Worm (Caenorhabditis elegans) whole organism, L4/young adult: ENCODE data around the gene acc-4.

ENCODE experiments used
- W03F9.2 ChIP-seq: fragments of 150-350 bp; optimal IDR thresholded peaks from 2 replicates; lab custom pipeline; 2014; ENCODE audit warnings: missing biosample characterization, missing genetic modification characterization
- dao-5 ChIP-seq: sonication (generic microtip); optimal IDR thresholded peaks from 2 replicates; lab custom pipeline; 2016; ENCODE audit warnings: missing genotype, missing genetic modification characterization, moderate library complexity, missing compliant biosample characterization

DNA sequence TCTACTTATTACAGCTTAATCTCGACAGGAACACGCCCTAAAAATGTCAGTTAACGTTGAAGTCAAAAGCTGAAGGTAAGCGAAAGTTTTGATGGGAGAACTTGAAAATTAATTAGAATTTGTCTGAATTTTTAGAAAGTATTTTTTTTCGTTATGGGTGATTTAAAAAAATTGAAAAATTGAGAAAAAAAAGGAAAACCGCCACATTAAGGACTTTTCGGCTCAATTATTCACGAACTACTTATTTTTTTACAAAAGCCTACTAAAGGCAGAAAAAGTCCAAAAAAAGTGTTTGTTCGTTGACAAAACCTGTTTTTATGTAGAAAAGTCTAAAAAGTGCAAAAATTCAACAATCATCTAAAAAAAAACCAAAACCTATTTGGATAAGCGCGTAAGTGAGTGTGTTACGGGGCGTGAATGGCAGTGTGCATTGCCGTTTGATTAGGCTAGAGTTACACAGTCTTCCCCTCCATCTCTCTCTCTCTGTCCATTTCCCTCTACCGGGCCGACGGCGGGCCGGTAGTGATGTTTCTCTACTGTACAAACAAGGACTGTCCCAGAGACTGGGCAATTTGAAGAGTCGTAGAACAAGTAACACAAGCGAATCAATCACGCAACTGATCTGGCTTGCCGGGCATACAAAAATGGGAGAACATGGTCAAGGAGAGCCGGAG is 43.6 kb upstream of the acc-4 start, which contains the start of gene lron-13:
- TF ChIP-seq dao-5 (tag; lab: Kevin White, UChicago) (no peak), W03F9.2 (no peak)
